Fruit fly (Drosophila melanogaster): Measurements from ENCODE around the gene CG10738.
A peak's percentile ranks its signal among the peaks of the same experiment; 100 is the strongest.

CG10738 gene

dm6 chr3L:13406873-13407272 lies 43.7 kb upstream of the CG10738 start (continued):
- TF ChIP-seq dsx (GFP tag; optimal IDR thresholded peaks at IDR 0.05; ENCODE audit: poor library complexity, severe bottlenecking) (peak; percentile 22), CG6854 (GFP tag; optimal IDR thresholded peaks at IDR 0.05) (no peak), Smox (GFP tag; optimal IDR thresholded peaks at IDR 0.05) (peak; percentile 35), Gug (GFP tag; IDR thresholded peaks at IDR 0.05) (no peak), spab (GFP tag; optimal IDR thresholded peaks at IDR 0.05) (peak; percentile 59), CG8319 (GFP tag; optimal IDR thresholded peaks at IDR 0.05) (peak; percentile 36), salr (GFP tag; optimal IDR thresholded peaks at IDR 0.05) (peak in 1 of 2 experiments; percentile 57), Sox14 (GFP tag; optimal IDR thresholded peaks at IDR 0.05) (peak; percentile 49), CG1621 (tag; optimal IDR thresholded peaks at IDR 0.05) (peak; percentile 2), CG10669 (GFP tag; optimal IDR thresholded peaks at IDR 0.05) (peak; percentile 57), svp (GFP tag) (peak; percentile 77), Sox15 (GFP tag; optimal IDR thresholded peaks at IDR 0.05) (peak; percentile 42), cyc (GFP tag; optimal IDR thresholded peaks at IDR 0.05) (peak; percentile 34), Hr38 (GFP tag; optimal IDR thresholded peaks at IDR 0.05) (no peak), CG11762 (GFP tag; optimal IDR thresholded peaks at IDR 0.05; ENCODE audit: insufficient read depth) (peak; percentile 25), Blimp-1 (GFP tag; optimal IDR thresholded peaks at IDR 0.05) (no peak), OdsH (GFP tag; optimal IDR thresholded peaks at IDR 0.05) (peak; percentile 51), fd59A (GFP tag; optimal IDR thresholded peaks at IDR 0.05) (peak; percentile 41), dac (GFP tag; optimal IDR thresholded peaks at IDR 0.05) (no peak), CG3032 (tag; optimal IDR thresholded peaks at IDR 0.05) (peak; percentile 58)

- TF ChIP-seq fd85E (GFP tag; optimal IDR thresholded peaks at IDR 0.05) (no peak), CG6163 (GFP tag; IDR thresholded peaks at IDR 0.05) (no peak), Eip93F (GFP tag; optimal IDR thresholded peaks at IDR 0.05) (no peak), CG34406 (GFP tag; optimal IDR thresholded peaks at IDR 0.05) (peak; percentile 41), CG11762 (GFP tag; optimal IDR thresholded peaks at IDR 0.05; ENCODE audit: insufficient read depth) (no peak), Met (GFP tag; optimal IDR thresholded peaks at IDR 0.05) (peak; percentile 62), CG6276 (GFP tag; optimal IDR thresholded peaks at IDR 0.05) (no peak), svp (GFP tag) (peak; percentile 75), CG8119 (GFP tag; IDR thresholded peaks at IDR 0.05) (no peak), Eip78C (GFP tag) (peak; percentile 87), dsx (GFP tag; optimal IDR thresholded peaks at IDR 0.05; ENCODE audit: poor library complexity, severe bottlenecking) (no peak), CG11902 (GFP tag; optimal IDR thresholded peaks at IDR 0.05) (peak; percentile 34), achi (GFP tag; optimal IDR thresholded peaks at IDR 0.05) (peak; percentile 15), acj6 (GFP tag; optimal IDR thresholded peaks at IDR 0.05) (peak; percentile 29), Hr4 (GFP tag; optimal IDR thresholded peaks at IDR 0.05) (no peak), Ets21C (GFP tag; optimal IDR thresholded peaks at IDR 0.05) (peak; percentile 14), OdsH (GFP tag; optimal IDR thresholded peaks at IDR 0.05) (peak; percentile 32), spab (GFP tag; optimal IDR thresholded peaks at IDR 0.05) (peak; percentile 44), CG8632 (GFP tag; optimal IDR thresholded peaks at IDR 0.05) (peak; percentile 29), fkh (GFP tag; optimal IDR thresholded peaks at IDR 0.05) (no peak), fd59A (GFP tag; optimal IDR thresholded peaks at IDR 0.05) (peak; percentile 22), CG6854 (GFP tag; optimal IDR thresholded peaks at IDR 0.05) (peak; percentile 8), net (GFP tag; optimal IDR thresholded peaks at IDR 0.05) (peak; percentile 17), eg (GFP tag; IDR thresholded peaks at IDR 0.05) (no peak), vri (GFP tag; optimal IDR thresholded peaks at IDR 0.05) (no peak), Ets96B (tag; optimal IDR thresholded peaks at IDR 0.05) (peak; percentile 27), ss (GFP tag; optimal IDR thresholded peaks at IDR 0.05) (peak; percentile 39 to 66), CG1621 (tag; optimal IDR thresholded peaks at IDR 0.05) (no peak), CG3032 (tag; optimal IDR thresholded peaks at IDR 0.05) (peak; percentile 43), CG15336 (GFP tag; IDR thresholded peaks at IDR 0.05) (no peak), CG6792 (GFP tag; optimal IDR thresholded peaks at IDR 0.05) (peak; percentile 36), Blimp-1 (GFP tag; optimal IDR thresholded peaks at IDR 0.05) (peak; percentile 94), CG9139 (GFP tag; optimal IDR thresholded peaks at IDR 0.05) (no peak), salr (GFP tag; optimal IDR thresholded peaks at IDR 0.05) (no peak), CG10631 (GFP tag; optimal IDR thresholded peaks at IDR 0.05) (peak; percentile 18), CG4318 (GFP tag; optimal IDR thresholded peaks at IDR 0.05) (no peak), Hr39 (GFP tag; optimal IDR thresholded peaks at IDR 0.05) (peak; percentile 50), Hr38 (GFP tag; optimal IDR thresholded peaks at IDR 0.05) (no peak), esn (GFP tag; optimal IDR thresholded peaks at IDR 0.05) (peak; percentile 82), dac (GFP tag; optimal IDR thresholded peaks at IDR 0.05) (no peak)
Measured at dm6 chr3L:13409809-13410521, 40.6 kb upstream of the CG10738 start.
